ENCODE assay signal across 6 worm cellular contexts in the genomic region with DNA sequence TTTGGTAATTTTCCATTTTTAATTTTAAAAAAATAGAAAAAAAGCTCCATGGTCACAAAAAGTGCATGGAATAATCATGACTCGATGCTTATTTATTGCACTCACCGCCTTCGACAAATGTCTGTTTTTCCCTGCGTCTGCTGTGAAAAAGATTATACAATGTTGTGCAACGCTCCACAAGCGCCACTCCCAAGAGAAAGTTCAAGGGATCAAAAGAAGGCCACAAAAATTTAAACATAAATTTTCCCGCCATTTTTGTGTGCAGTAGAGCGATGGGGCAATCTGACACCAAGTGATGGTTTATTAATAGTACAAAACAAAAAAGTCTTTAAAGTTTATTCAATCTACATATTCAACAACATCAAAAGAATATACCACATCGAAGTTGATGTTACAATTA.
TF ChIP-seq lines count a peak whose summit lies in the region.

A gene (minus strand): TSS at position 192 of the 400 bp plus-strand sequence.

TF ChIP-seq in whole organism, L1 larva, 84 proteins besides CTCF, POLR2A, EP300 and RAD21 (continues in another document):
- TF ChIP-seq ztf-4 (tag; optimal IDR thresholded peaks at IDR 0.05; lab: Kevin White, UChicago) = no peak
- TF ChIP-seq nhr-20 (tag; optimal IDR thresholded peaks at IDR 0.05; lab: Kevin White, UChicago) = peak; percentile 11
- TF ChIP-seq C34B4.2 (tag; optimal IDR thresholded peaks at IDR 0.05; lab: Kevin White, UChicago) = no peak
- no peak for TF ChIP-seq zag-1 (tag; optimal IDR thresholded peaks at IDR 0.05; lab: Kevin White, UChicago)
- no peak for TF ChIP-seq nhr-77 (tag; optimal IDR thresholded peaks at IDR 0.05; lab: Kevin White, UChicago)
- peak; percentile 17 for TF ChIP-seq dsc-1 (tag; optimal IDR thresholded peaks at IDR 0.05; lab: Kevin White, UChicago)
- TF ChIP-seq lin-15B (tag; optimal IDR thresholded peaks at IDR 0.05; lab: Kevin White, UChicago) = peak; percentile 28
- peak; percentile 27 for TF ChIP-seq snu-23 (GFP tag; optimal IDR thresholded peaks at IDR 0.05; lab: Kevin White, UChicago)
- TF ChIP-seq dpl-1 (GFP tag; optimal IDR thresholded peaks at IDR 0.05; lab: Kevin White, UChicago) = peak; percentile 51 to 84 (median 63)
- TF ChIP-seq nhr-71 (tag; optimal IDR thresholded peaks at IDR 0.05; lab: Kevin White, UChicago) = peak; percentile 24
- no peak for TF ChIP-seq skn-1 (tag; optimal IDR thresholded peaks at IDR 0.05; lab: Kevin White, UChicago)
- TF ChIP-seq nhr-47 (tag; optimal IDR thresholded peaks at IDR 0.05; lab: Kevin White, UChicago) = peak; percentile 21
- TF ChIP-seq lin-35 (GFP tag; optimal IDR thresholded peaks at IDR 0.05; lab: Kevin White, UChicago) = peak; percentile 64 to 68
- peak; percentile 18 for TF ChIP-seq C16A3.4 (tag; optimal IDR thresholded peaks at IDR 0.05; lab: Kevin White, UChicago)

TF ChIP-seq in whole organism, L2 larva, 48 proteins besides CTCF, POLR2A, EP300 and RAD21 (continues in another document):
- TF ChIP-seq nhr-77 (tag; optimal IDR thresholded peaks at IDR 0.05; lab: Kevin White, UChicago) = no peak
- TF ChIP-seq ama-1 (optimal IDR thresholded peaks at IDR 0.05; lab: Kevin White, UChicago) = no peak
- no peak for TF ChIP-seq nhr-25 (tag; optimal IDR thresholded peaks at IDR 0.05; lab: Kevin White, UChicago)
- no peak for TF ChIP-seq lin-11 (tag; optimal IDR thresholded peaks at IDR 0.05; lab: Kevin White, UChicago)
- no peak for TF ChIP-seq R02D3.7 (tag; optimal IDR thresholded peaks at IDR 0.05; lab: Kevin White, UChicago)
- no peak for TF ChIP-seq peb-1 (tag; optimal IDR thresholded peaks at IDR 0.05; lab: Kevin White, UChicago)
- peak; percentile 21 for TF ChIP-seq C34F6.9 (tag; optimal IDR thresholded peaks at IDR 0.05; lab: Kevin White, UChicago)
- no peak for TF ChIP-seq sma-3 (GFP tag; optimal IDR thresholded peaks at IDR 0.05; lab: Kevin White, UChicago)
- no peak for TF ChIP-seq zag-1 (tag; optimal IDR thresholded peaks at IDR 0.05; lab: Kevin White, UChicago)
- no peak for TF ChIP-seq egl-27 (tag; optimal IDR thresholded peaks at IDR 0.05; lab: Kevin White, UChicago)
- TF ChIP-seq mdl-1 (tag; optimal IDR thresholded peaks at IDR 0.05; lab: Kevin White, UChicago) = no peak
- TF ChIP-seq elt-3 (tag; optimal IDR thresholded peaks at IDR 0.05; lab: Kevin White, UChicago) = no peak
- TF ChIP-seq lsy-2 (tag; optimal IDR thresholded peaks at IDR 0.05; lab: Kevin White, UChicago) = peak in 1 of 2 experiments; percentile 52
- TF ChIP-seq crh-2 (tag; optimal IDR thresholded peaks at IDR 0.05; lab: Kevin White, UChicago) = peak; percentile 62
- TF ChIP-seq lin-13 (GFP tag; optimal IDR thresholded peaks at IDR 0.05; lab: Kevin White, UChicago) = peak; percentile 0
- no peak for TF ChIP-seq nhr-21 (tag; optimal IDR thresholded peaks at IDR 0.05; lab: Kevin White, UChicago)

TF ChIP-seq in whole organism, L3 larva, 47 proteins besides CTCF, POLR2A, EP300 and RAD21:
- TF ChIP-seq nfya-1 (tag; optimal IDR thresholded peaks at IDR 0.05; lab: Kevin White, UChicago; ENCODE audit: insufficient read depth) (peak; percentile 59), elt-2 (tag; optimal IDR thresholded peaks at IDR 0.05; lab: Kevin White, UChicago) (peak; percentile 47), egl-5 (tag; optimal IDR thresholded peaks at IDR 0.05; lab: Kevin White, UChicago) (no peak), pqm-1 (tag; optimal IDR thresholded peaks at IDR 0.05; lab: Kevin White, UChicago) (peak; percentile 46), nhr-67 (tag; optimal IDR thresholded peaks at IDR 0.05; lab: Kevin White, UChicago) (no peak), hmg-11 (tag; optimal IDR thresholded peaks at IDR 0.05; lab: Kevin White, UChicago) (peak; percentile 4), lin-15B (tag; optimal IDR thresholded peaks at IDR 0.05; lab: Kevin White, UChicago) (peak; percentile 60), pha-4 (tag; optimal IDR thresholded peaks at IDR 0.05; lab: Kevin White, UChicago) (peak; percentile 41), lin-39 (tag; optimal IDR thresholded peaks at IDR 0.05; lab: Kevin White, UChicago) (peak; percentile 55)

TF ChIP-seq in whole organism, L4 larva, 104 proteins besides CTCF, POLR2A, EP300 and RAD21 (continues in another document):
- no peak for TF ChIP-seq tag-97 (GFP tag; IDR thresholded peaks at IDR 0.05; lab: Robert Waterston, UW)
- TF ChIP-seq lin-38 (GFP tag; IDR thresholded peaks at IDR 0.05; lab: Robert Waterston, UW) = no peak; the same call in 1 of the 2 replicates
- TF ChIP-seq Y105C5A.15 (GFP tag; IDR thresholded peaks at IDR 0.05; lab: Robert Waterston, UW) = no peak
- TF ChIP-seq dve-1 (tag; optimal IDR thresholded peaks at IDR 0.05; lab: Kevin White, UChicago; ENCODE audit: insufficient read depth) = peak; percentile 83
- no peak for TF ChIP-seq snpc-1.2 (GFP tag; IDR thresholded peaks at IDR 0.05; lab: Robert Waterston, UW)
- no peak for TF ChIP-seq unc-130 (GFP tag; optimal IDR thresholded peaks at IDR 0.05; lab: Kevin White, UChicago)
- no peak for TF ChIP-seq ceh-44 (GFP tag; IDR thresholded peaks at IDR 0.05; lab: Robert Waterston, UW)
- no peak for TF ChIP-seq nhr-76 (tag; optimal IDR thresholded peaks at IDR 0.05; lab: Kevin White, UChicago)
- TF ChIP-seq pqm-1 (tag; optimal IDR thresholded peaks at IDR 0.05; lab: Kevin White, UChicago) = peak; percentile 7
- no peak for TF ChIP-seq unc-62 (GFP tag; optimal IDR thresholded peaks at IDR 0.05 in 1 of 2; lab: Kevin White, UChicago)
- TF ChIP-seq unc-62 (tag; optimal IDR thresholded peaks at IDR 0.05; lab: Kevin White, UChicago) = no peak
- no peak for TF ChIP-seq arid-1 (GFP tag; conservative IDR thresholded peaks at IDR 0.05; lab: Robert Waterston, UW)
- no peak for TF ChIP-seq lin-13 (GFP tag; optimal IDR thresholded peaks at IDR 0.05; lab: Kevin White, UChicago)
- TF ChIP-seq jun-1 (tag; optimal IDR thresholded peaks at IDR 0.05; lab: Kevin White, UChicago) = no peak
- TF ChIP-seq lin-39 (tag; optimal IDR thresholded peaks at IDR 0.05; lab: Kevin White, UChicago) = no peak
- 0 out of 2 replicates have a peak, but pooled peaks have one; percentile 31 for TF ChIP-seq dmd-6 (GFP tag; IDR thresholded peaks at IDR 0.05; lab: Robert Waterston, UW)
- TF ChIP-seq nhr-48 (tag; optimal IDR thresholded peaks at IDR 0.05; lab: Kevin White, UChicago) = no peak
- no peak for TF ChIP-seq T20F7.1 (GFP tag; optimal IDR thresholded peaks at IDR 0.05; lab: Kevin White, UChicago)

TF ChIP-seq in whole organism, late embryonic, 69 proteins besides CTCF, POLR2A, EP300 and RAD21:
- TF ChIP-seq fkh-10 (GFP tag; optimal IDR thresholded peaks at IDR 0.05; lab: Kevin White, UChicago) = no peak
- no peak for TF ChIP-seq sox-4 (tag; optimal IDR thresholded peaks at IDR 0.05; lab: Kevin White, UChicago)
- no peak for TF ChIP-seq pag-3 (tag; optimal IDR thresholded peaks at IDR 0.05; lab: Kevin White, UChicago; ENCODE audit: borderline replicate concordance)
- no peak for TF ChIP-seq ttx-3 (tag; optimal IDR thresholded peaks at IDR 0.05; lab: Kevin White, UChicago)
- peak; percentile 16 for TF ChIP-seq nfya-1 (tag; optimal IDR thresholded peaks at IDR 0.05; lab: Kevin White, UChicago)

TF ChIP-seq in whole organism, young adult, 124 proteins besides CTCF, POLR2A, EP300 and RAD21:
- TF ChIP-seq mel-28 (tag; optimal IDR thresholded peaks at IDR 0.05; lab: Kevin White, UChicago; ENCODE audit: borderline replicate concordance) (no peak), hmg-1.2 (GFP tag; IDR thresholded peaks at IDR 0.05; lab: Robert Waterston, UW) (peak; percentile 11; the same call in 1 of the 2 replicates), lir-1 (GFP tag; conservative IDR thresholded peaks at IDR 0.05; lab: Robert Waterston, UW) (no peak), ekl-4 (GFP tag; IDR thresholded peaks at IDR 0.05; lab: Robert Waterston, UW) (no peak), ztf-18 (tag; optimal IDR thresholded peaks at IDR 0.05; lab: Kevin White, UChicago) (no peak), lin-26 (GFP tag; IDR thresholded peaks at IDR 0.05; lab: Robert Waterston, UW) (no peak), pha-4 (tag; optimal IDR thresholded peaks at IDR 0.05; lab: Kevin White, UChicago) (no peak), nhr-80 (tag; optimal IDR thresholded peaks at IDR 0.05; lab: Kevin White, UChicago) (peak; percentile 54), attf-5 (GFP tag; optimal IDR thresholded peaks at IDR 0.05; lab: Kevin White, UChicago) (peak; percentile 71), efl-1 (GFP tag; optimal IDR thresholded peaks at IDR 0.05; lab: Kevin White, UChicago) (no peak), mcd-1 (GFP tag; IDR thresholded peaks at IDR 0.05; lab: Robert Waterston, UW) (peak; percentile 22; the same call in 1 of the 2 replicates)
TF ChIP-seq in whole organism, young adult: peak in this region for 4.
